Worm (Caenorhabditis elegans) whole organism, late embryonic: ENCODE data around the gene fipr-28.
"Not testable (repeated sequence)": the region's sequence is repeated elsewhere in the genome, so short reads cannot be mapped to it uniquely, and the experiment has no call there.

Source experiments
- C08G9.2 ChIP-seq: sonication (generic microtip); optimal IDR thresholded peaks from 2 replicates; lab custom pipeline; 2016; ENCODE audit warnings: mild to moderate bottlenecking, missing genetic modification characterization, moderate library complexity, missing compliant biosample characterization
- F13H6.1 ChIP-seq: sonication (generic microtip); optimal IDR thresholded peaks from 2 replicates; lab custom pipeline; 2016; ENCODE audit warnings: missing genetic modification characterization, missing compliant biosample characterization
- K02D7.2 ChIP-seq: sonication (generic microtip); optimal IDR thresholded peaks from 2 replicates; lab custom pipeline; 2017; ENCODE audit warnings: mild to moderate bottlenecking, missing genetic modification characterization, missing compliant biosample characterization
- ahr-1 ChIP-seq: sonication (generic microtip); optimal IDR thresholded peaks from 2 replicates; lab custom pipeline; 2016; ENCODE audit warnings: missing genetic modification characterization, missing compliant biosample characterization
- ama-1 ChIP-seq: fragments of 150-350 bp; optimal IDR thresholded peaks from 2 replicates; lab custom pipeline; 2014
- ceh-14 ChIP-seq: sonication (generic microtip); optimal IDR thresholded peaks from 2 replicates; lab custom pipeline; 2016; ENCODE audit warnings: missing genotype, missing genetic modification characterization, missing compliant biosample characterization
- ceh-18 ChIP-seq: sonication (generic microtip); optimal IDR thresholded peaks from 2 replicates; lab custom pipeline; 2016; ENCODE audit warnings: missing genetic modification characterization, missing compliant biosample characterization
- ceh-22 ChIP-seq: sonication (generic microtip); optimal IDR thresholded peaks from 2 replicates; lab custom pipeline; 2017; ENCODE audit warnings: missing biosample characterization, missing genetic modification characterization
- ceh-30 ChIP-seq: fragments of 150-350 bp; optimal IDR thresholded peaks from 2 replicates; lab custom pipeline; 2014; ENCODE audit warnings: missing biosample characterization, missing genetic modification characterization
- ceh-31 ChIP-seq: sonication (generic microtip); optimal IDR thresholded peaks from 2 replicates; lab custom pipeline; 2016; ENCODE audit warnings: missing genetic modification characterization, missing compliant biosample characterization
- ceh-34 ChIP-seq: sonication (generic microtip); optimal IDR thresholded peaks from 2 replicates; lab custom pipeline; 2016; ENCODE audit warnings: mild to moderate bottlenecking, missing genetic modification characterization, missing compliant biosample characterization
- ceh-45 ChIP-seq: fragments of 200-800 bp; sonication (Bioruptor generic); IDR thresholded peaks from 2 replicates; pipeline ENCODE4 v1.3.6; 2022; ENCODE audit warnings: missing genetic modification reagents, missing genetic modification characterization, missing compliant biosample characterization
- ceh-48 ChIP-seq: sonication (generic microtip); optimal IDR thresholded peaks from 2 replicates; lab custom pipeline; 2016; ENCODE audit warnings: missing genetic modification characterization, inconsistent platforms, missing compliant biosample characterization
- che-1 ChIP-seq: sonication (generic microtip); optimal IDR thresholded peaks from 2 replicates; lab custom pipeline; 2016; ENCODE audit warnings: mild to moderate bottlenecking, missing genetic modification characterization, missing compliant biosample characterization
- dve-1 ChIP-seq: sonication (generic microtip); optimal IDR thresholded peaks from 2 replicates; lab custom pipeline; 2017; ENCODE audit warnings: antibody characterized with exemption, mild to moderate bottlenecking, missing genetic modification characterization, missing compliant biosample characterization
- elt-2 ChIP-seq: sonication (generic microtip); optimal IDR thresholded peaks from 2 replicates; lab custom pipeline; 2016; ENCODE audit warnings: missing genetic modification reagents, missing genetic modification characterization, missing compliant biosample characterization
- fkh-6 ChIP-seq: sonication (generic microtip); optimal IDR thresholded peaks from 2 replicates; lab custom pipeline; 2016; ENCODE audit warnings: missing genetic modification characterization, missing compliant biosample characterization
- gmeb-2 ChIP-seq: sonication (generic microtip); optimal IDR thresholded peaks from 2 replicates; lab custom pipeline; 2016; ENCODE audit warnings: missing genetic modification characterization, inconsistent platforms, missing compliant biosample characterization
- hlh-30 ChIP-seq: sonication (generic microtip); optimal IDR thresholded peaks from 2 replicates; lab custom pipeline; 2017; ENCODE audit warnings: antibody characterized with exemption, missing genetic modification characterization, missing compliant biosample characterization; ENCODE audit not compliant: insufficient read depth
- hlh-6 ChIP-seq: sonication (generic microtip); optimal IDR thresholded peaks from 2 replicates; lab custom pipeline; 2016; ENCODE audit warnings: missing genotype, missing genetic modification characterization, missing compliant biosample characterization
- lim-6 ChIP-seq: sonication (generic microtip); optimal IDR thresholded peaks from 2 replicates; lab custom pipeline; 2016; ENCODE audit warnings: missing genetic modification characterization, missing compliant biosample characterization
- nfya-1 ChIP-seq: sonication (generic microtip); optimal IDR thresholded peaks from 2 replicates; lab custom pipeline; 2017; ENCODE audit warnings: missing genetic modification characterization, mild to moderate bottlenecking, missing compliant biosample characterization, antibody characterized with exemption, moderate library complexity
- nhr-11 ChIP-seq: fragments of 150-350 bp; optimal IDR thresholded peaks from 2 replicates; lab custom pipeline; 2014; ENCODE audit warnings: missing biosample characterization, missing genetic modification characterization
- npax-4 ChIP-seq: sonication (generic microtip); optimal IDR thresholded peaks from 2 replicates; lab custom pipeline; 2016; ENCODE audit warnings: missing genetic modification characterization, missing compliant biosample characterization
- odd-2 ChIP-seq: sonication (generic microtip); optimal IDR thresholded peaks from 2 replicates; lab custom pipeline; 2017; ENCODE audit warnings: antibody characterized with exemption, mild to moderate bottlenecking, missing genetic modification characterization, missing compliant biosample characterization
- pax-1 ChIP-seq: fragments of 150-350 bp; optimal IDR thresholded peaks from 2 replicates; lab custom pipeline; 2014; ENCODE audit warnings: missing biosample characterization, missing genetic modification characterization
- pqm-1 ChIP-seq: sonication (generic microtip); optimal IDR thresholded peaks from 2 replicates; lab custom pipeline; 2016; ENCODE audit warnings: missing genetic modification characterization, missing compliant biosample characterization
- pros-1 ChIP-seq: fragments of 150-350 bp; optimal IDR thresholded peaks from 2 replicates; lab custom pipeline; 2014; ENCODE audit warnings: missing biosample characterization, missing genetic modification reagents, missing genetic modification characterization
- ref-2 ChIP-seq: sonication (generic microtip); optimal IDR thresholded peaks from 2 replicates; lab custom pipeline; 2016; ENCODE audit warnings: missing genetic modification characterization, missing compliant biosample characterization
- rnt-1 ChIP-seq: sonication (generic microtip); optimal IDR thresholded peaks from 2 replicates; lab custom pipeline; 2016; ENCODE audit warnings: missing genetic modification characterization, missing compliant biosample characterization
- sox-2 ChIP-seq: fragments of 200-800 bp; sonication (Bioruptor generic); IDR thresholded peaks from 2 replicates; pipeline ENCODE4 v1.3.6; 2022; ENCODE audit warnings: missing genetic modification reagents, missing genetic modification characterization, missing compliant biosample characterization
- tbx-2 ChIP-seq: sonication (generic microtip); optimal IDR thresholded peaks from 2 replicates; lab custom pipeline; 2016; ENCODE audit warnings: missing genetic modification characterization, missing compliant biosample characterization
- tbx-7 ChIP-seq: sonication (generic microtip); optimal IDR thresholded peaks from 2 replicates; lab custom pipeline; 2016; ENCODE audit warnings: missing genotype, missing genetic modification characterization, missing compliant biosample characterization
- ttx-3 ChIP-seq: sonication (generic microtip); optimal IDR thresholded peaks from 2 replicates; lab custom pipeline; 2016; ENCODE audit warnings: missing genetic modification reagents, missing genetic modification characterization, missing compliant biosample characterization
- unc-42 ChIP-seq: sonication (generic microtip); optimal IDR thresholded peaks from 2 replicates; lab custom pipeline; 2016; ENCODE audit warnings: missing genotype, missing genetic modification characterization, missing compliant biosample characterization
- unc-55 ChIP-seq: sonication (generic microtip); optimal IDR thresholded peaks from 2 replicates; lab custom pipeline; 2017; ENCODE audit warnings: missing biosample characterization, missing genetic modification reagents, missing genetic modification characterization
- zip-5 ChIP-seq: sonication (generic microtip); optimal IDR thresholded peaks from 2 replicates; lab custom pipeline; 2016; ENCODE audit warnings: missing genetic modification characterization, missing compliant biosample characterization
- ztf-16 ChIP-seq: sonication (generic microtip); optimal IDR thresholded peaks from 2 replicates; lab custom pipeline; 2017; ENCODE audit warnings: missing genetic modification characterization, missing compliant biosample characterization

Gene fipr-28

DNA sequence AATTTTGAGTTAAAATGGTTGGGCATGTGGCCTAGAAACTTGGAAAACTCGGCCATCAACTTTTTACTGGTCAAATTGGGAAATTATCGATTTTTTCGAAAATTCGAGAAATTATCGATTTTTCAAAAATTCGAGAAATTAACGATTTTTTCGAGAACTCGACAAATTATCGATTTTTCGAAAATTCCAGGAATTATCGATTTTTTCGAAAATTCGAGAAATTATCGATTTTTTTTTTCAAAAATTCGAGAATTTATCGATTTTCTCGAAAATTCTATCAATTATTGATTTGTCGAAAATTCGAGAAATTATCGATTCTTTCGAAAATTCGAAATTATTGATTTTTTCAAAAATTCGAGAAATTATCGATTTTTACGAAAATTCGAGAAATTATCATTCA lies 16.0 kb downstream of the fipr-28 start:
- TF ChIP-seq ceh-48 (tag; lab: Kevin White, UChicago) = peak; percentile 81
- TF ChIP-seq ceh-14 (tag; lab: Kevin White, UChicago) = no peak

DNA sequence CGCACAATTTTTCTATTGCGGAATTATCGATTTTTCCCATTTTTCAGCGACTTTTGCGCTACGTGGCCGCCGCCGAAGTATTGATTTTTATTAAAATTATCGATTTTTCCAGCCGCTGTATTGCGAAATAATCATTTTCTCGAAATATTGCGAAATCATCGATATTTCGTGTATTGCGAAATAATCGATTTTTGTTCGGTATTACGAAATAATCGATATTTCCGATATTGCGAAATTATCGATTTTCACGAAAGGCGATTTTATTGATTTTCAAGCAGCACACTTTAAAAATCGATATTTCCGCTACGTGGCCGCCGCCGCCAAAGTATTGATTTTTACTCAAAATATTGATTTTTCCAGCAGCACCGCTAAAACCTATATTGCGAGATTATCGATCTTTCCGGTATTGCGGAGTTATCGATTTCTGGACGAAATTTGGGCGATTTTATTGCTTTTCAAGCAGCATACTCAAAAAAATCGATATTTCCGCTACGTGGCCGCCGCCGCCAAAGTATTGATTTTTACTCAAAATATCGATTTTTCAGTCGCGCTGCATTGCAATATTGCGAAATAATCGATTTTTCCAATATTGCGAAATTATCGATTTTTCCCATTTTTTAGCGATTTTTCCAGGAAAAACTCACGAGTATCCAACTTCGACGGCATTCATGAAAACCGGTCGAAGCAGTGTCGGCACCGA lies 17.9 kb downstream of the fipr-28 start:
- TF ChIP-seq ceh-48 (tag; lab: Kevin White, UChicago) = peak; percentile 62
- no peak for TF ChIP-seq nhr-11
- no peak for TF ChIP-seq C08G9.2 (tag; lab: Kevin White, UChicago)

DNA sequence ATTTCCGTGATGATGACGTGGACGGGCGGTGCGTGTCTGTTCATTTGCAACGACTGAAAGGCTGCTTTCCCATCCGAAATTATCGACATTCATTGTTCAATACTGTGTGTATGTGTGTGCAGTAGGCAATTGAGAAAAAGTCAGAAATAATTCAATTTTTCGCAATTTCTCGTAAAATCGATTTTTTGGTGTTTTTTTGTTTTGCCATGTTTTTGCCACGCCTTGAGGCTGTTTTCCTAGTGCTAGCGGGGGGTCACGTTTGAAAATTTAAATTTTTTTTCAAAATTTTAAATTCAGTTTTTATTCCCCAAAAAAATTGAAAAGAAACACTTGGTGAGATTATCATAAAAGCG lies 18.4 kb downstream of the fipr-28 start, which contains the start of gene Y51H4A.13:
Gene Y51H4A.13 (minus strand): TSS at position 182 of the 353 bp plus-strand sequence.
- not testable (repeated sequence) for TF ChIP-seq ceh-45; K02D7.2 (tag; lab: Kevin White, UChicago); nhr-11

DNA sequence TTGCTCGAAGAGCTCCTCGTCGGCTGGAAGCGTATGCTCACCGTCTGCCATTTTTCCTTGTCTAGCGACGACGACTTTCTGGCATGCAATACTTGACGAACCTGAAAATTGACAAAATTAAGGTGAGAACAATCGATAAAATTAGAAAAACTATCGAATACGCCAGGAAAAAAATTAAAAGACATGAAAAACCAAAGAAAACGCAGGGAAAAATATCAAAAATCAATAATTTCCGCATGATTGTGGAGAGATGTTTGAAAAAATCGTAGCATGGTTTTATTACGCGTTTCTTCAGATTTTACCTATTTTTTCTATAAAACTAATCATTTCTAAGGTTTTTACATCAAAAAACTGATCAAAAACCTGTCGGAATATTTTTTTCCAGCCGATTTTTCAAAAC lies 28.0 kb downstream of the fipr-28 start, which contains the start of gene set-26:
Gene set-26 (minus strand): TSS at position 101 of the 400 bp plus-strand sequence.
- not testable (repeated sequence) for TF ChIP-seq npax-4; sox-2 (GFP tag; lab: Robert Waterston, UW); tbx-7 (tag; lab: Kevin White, UChicago)
- TF ChIP-seq, all 69 proteins: peak for 0; not testable (repeated sequence) for 69

DNA sequence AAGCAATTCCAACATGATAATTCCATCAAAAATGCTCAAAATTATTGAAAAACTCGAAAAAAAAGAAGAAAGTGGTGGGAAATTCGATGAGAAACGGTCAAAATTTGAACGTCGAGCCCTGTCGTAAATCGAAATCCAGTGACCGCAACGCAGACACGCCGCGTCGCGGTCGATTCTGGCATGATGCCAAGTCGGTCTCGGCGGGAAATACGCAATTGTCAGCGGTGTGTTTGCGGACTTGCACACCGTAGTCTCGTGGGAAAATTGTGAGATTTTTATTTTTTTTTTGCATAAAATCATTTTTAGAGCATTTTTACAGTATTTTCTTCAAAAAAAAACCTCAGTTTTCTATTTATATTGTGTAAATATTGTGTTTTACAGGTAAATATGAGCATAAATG lies 28.5 kb downstream of the fipr-28 start, which contains the start of gene tsr-2:
Gene tsr-2 (plus strand): TSS at position 382 of the 400 bp plus-strand sequence.
- TF ChIP-seq pros-1 (tag; lab: Kevin White, UChicago) (no peak), lim-6 (tag; lab: Kevin White, UChicago) (no peak), C08G9.2 (tag; lab: Kevin White, UChicago) (no peak), dve-1 (peak; percentile 53), ama-1 (no peak), gmeb-2 (no peak), ceh-14 (tag; lab: Kevin White, UChicago) (no peak), tbx-7 (tag; lab: Kevin White, UChicago) (no peak), ceh-48 (tag; lab: Kevin White, UChicago) (peak; percentile 5), ref-2 (tag; lab: Kevin White, UChicago) (peak; percentile 71), che-1 (tag; lab: Kevin White, UChicago) (no peak), ceh-31 (tag; lab: Kevin White, UChicago) (peak; percentile 34), rnt-1 (tag; lab: Kevin White, UChicago) (peak; percentile 73), ceh-34 (tag; lab: Kevin White, UChicago) (peak; percentile 43), ahr-1 (tag; lab: Kevin White, UChicago) (no peak), pax-1 (tag; lab: Kevin White, UChicago) (peak; percentile 57), zip-5 (tag; lab: Kevin White, UChicago) (no peak), ceh-18 (tag; lab: Kevin White, UChicago) (peak; percentile 63), hlh-30 (tag; lab: Kevin White, UChicago) (peak; percentile 75), ceh-22 (tag; lab: Kevin White, UChicago) (no peak), sox-2 (GFP tag; lab: Robert Waterston, UW) (no peak), ceh-45 (no peak), odd-2 (tag; lab: Kevin White, UChicago) (no peak), nfya-1 (tag; lab: Kevin White, UChicago) (peak; percentile 93), tbx-2 (peak; percentile 64), unc-42 (tag; lab: Kevin White, UChicago) (peak; percentile 17), ceh-30 (tag; lab: Kevin White, UChicago) (peak; percentile 89), elt-2 (tag; lab: Kevin White, UChicago) (peak; percentile 48), ttx-3 (tag; lab: Kevin White, UChicago) (no peak), F13H6.1 (tag; lab: Kevin White, UChicago) (no peak), unc-55 (GFP tag; lab: Kevin White, UChicago) (peak; percentile 81), ztf-16 (tag; lab: Kevin White, UChicago) (no peak), fkh-6 (tag; lab: Kevin White, UChicago) (no peak), pqm-1 (tag; lab: Kevin White, UChicago) (no peak), hlh-6 (no peak)
